Fruit fly (Drosophila melanogaster) whole organism, larva: ENCODE results near the gene CG31821.

Experiments used
- noc ChIP-seq: fragments of 200-800 bp; sonication (Bioruptor generic); optimal IDR thresholded peaks from 3 replicates; lab custom pipeline; 2019; ENCODE audit warnings: missing biosample characterization, mild to moderate bottlenecking, missing genetic modification characterization, moderate library complexity

Gene CG31821

DNA sequence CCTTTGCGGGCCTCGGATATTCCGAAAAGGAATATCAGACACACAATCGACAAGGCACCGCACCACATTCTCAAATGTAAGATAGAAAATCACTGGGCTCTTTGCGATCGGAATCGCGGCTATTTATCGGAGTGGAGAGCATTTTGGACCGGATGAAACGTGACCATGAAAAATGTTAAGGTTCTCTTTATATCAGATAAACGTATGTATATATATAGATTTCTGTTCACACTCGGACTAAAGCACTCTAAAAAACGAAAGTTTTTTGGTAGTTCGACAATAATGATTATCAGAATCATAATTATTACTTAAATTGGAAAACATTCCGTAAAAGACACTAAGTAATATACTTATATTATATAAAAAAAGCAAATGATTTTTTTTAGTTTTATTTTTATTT lies at the start of gene CG31821:
TSS of gene CG31821 (minus strand) at position 101 of the 400 bp plus-strand sequence.
- TF ChIP-seq noc (tag; lab: Kevin White, UChicago): no peak

DNA sequence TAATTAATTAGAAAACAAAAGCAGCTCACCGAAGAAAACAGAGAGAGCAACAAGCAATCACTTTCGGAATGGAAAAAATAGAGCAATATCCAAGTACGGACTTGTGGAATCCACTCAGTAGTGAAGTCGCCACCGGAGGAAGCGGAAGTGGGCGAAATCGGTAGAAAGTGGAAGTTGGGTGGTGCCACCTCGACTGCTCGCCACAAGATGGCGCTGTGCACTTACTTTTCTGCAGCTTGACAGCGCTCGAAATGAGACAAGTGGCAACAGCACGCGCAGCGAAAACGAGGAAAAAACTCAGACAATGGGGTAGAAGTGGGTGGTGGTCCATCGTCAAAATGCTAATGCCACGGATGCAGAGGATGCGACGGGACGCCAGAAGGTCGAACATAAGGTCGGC lies 47.2 kb upstream of the CG31821 start:
- TF ChIP-seq noc (tag; lab: Kevin White, UChicago): no peak

DNA sequence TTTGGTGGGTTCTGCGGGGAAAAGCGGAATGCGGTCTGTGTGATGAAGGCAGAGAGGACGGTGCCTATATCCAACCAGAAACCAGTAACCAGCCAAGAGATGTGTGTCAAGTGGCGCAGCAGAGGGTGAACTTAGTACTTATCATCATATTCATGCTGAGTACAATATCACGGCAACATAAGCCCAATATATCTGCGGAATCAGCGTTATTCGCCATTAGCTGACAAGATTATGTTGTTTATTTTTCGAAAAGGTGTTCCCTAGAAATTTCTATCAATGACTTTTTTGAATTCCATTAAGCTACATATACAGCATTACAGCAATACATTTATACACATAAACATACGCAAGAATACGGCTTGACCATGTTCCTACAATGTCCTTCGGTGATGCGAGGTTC lies 38.9 kb upstream of the CG31821 start, which contains the start of gene CG12448:
TSS of gene CG12448 (plus strand) at position 301 of the 400 bp plus-strand sequence.
- TF ChIP-seq noc (tag; lab: Kevin White, UChicago): no peak

DNA sequence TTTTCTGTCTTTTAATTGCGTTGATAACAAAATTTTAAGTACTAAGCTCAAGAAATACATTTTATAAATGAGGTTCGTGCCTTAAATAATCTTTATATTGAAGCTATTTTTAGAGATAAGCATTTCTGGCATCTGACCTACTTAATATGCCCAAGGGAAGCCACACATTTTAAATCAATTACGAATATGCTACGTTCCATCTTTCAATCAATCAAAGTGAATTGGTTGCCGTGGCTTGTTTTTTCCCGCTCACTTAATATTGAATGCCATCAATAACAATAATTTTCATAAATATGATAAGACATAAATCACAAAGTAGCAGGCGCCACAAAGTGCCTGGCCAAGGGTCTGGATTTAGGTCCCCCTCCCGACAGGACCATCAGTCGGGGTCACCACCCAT lies 33.9 kb upstream of the CG31821 start:
- no peak for TF ChIP-seq noc (tag; lab: Kevin White, UChicago)

DNA sequence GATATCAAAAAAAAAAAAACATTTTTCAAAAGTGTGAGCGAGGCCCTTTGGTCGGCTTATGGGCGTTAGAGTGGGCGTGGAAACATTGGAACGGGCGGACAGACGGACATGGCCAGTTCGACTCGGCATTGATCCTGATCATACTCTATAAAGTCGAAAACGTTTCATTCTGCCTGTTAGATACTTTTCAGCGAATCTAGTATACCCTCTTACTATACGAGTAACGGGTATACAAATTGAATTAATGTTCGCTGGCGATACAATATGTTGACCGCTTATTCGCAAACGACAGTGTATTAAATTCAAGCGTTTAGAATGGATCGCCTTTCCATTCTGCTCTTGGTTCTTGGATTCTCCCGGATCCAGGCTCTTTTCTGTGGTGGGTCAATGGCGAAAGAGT lies 20.9 kb upstream of the CG31821 start, which contains the start of gene CG4793:
TSS of gene CG4793 (plus strand) at position 301 of the 400 bp plus-strand sequence.
- no peak for TF ChIP-seq noc (tag; lab: Kevin White, UChicago)

DNA sequence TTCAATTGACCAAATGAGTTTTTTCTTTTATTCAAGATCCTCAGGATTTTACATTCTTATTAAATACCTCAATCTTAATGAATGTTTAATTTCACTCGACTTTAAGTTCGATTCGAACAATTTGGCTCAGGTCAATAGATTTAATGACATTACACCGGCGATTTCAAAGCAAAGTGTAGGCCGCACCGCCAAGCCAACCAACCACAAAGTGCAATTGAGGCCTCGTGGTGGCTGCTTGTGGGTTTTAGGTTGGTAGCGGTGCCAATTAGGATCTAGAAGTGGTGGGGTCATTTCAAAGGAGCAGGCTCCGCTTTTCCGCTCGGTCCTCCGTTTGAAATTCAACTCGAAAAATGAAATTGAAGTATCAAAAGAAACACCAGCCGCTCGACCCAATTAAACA lies 14.4 kb upstream of the CG31821 start, which contains the start of gene CG13244:
TSS of gene CG13244 (plus strand) at position 301 of the 400 bp plus-strand sequence.
- TF ChIP-seq noc (tag; lab: Kevin White, UChicago): no peak

DNA sequence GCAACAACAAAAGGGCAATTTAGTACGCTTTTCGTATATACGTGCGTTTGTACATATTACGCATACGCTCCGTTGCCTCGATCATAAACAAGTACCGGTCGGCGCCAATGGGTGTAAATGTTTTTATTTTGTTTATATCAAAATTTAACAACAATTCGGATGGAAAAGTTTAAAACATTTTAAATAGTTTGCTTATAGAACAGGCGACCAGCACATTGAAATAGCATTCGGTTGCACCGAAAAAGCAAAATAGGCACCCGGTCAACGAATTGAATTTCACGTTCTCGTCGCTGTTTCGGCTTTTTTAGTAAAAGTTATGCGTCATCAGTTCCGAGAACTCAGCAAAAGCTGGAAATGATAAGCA lies 11.4 kb upstream of the CG31821 start:
- TF ChIP-seq noc (tag; lab: Kevin White, UChicago): peak; percentile 45

DNA sequence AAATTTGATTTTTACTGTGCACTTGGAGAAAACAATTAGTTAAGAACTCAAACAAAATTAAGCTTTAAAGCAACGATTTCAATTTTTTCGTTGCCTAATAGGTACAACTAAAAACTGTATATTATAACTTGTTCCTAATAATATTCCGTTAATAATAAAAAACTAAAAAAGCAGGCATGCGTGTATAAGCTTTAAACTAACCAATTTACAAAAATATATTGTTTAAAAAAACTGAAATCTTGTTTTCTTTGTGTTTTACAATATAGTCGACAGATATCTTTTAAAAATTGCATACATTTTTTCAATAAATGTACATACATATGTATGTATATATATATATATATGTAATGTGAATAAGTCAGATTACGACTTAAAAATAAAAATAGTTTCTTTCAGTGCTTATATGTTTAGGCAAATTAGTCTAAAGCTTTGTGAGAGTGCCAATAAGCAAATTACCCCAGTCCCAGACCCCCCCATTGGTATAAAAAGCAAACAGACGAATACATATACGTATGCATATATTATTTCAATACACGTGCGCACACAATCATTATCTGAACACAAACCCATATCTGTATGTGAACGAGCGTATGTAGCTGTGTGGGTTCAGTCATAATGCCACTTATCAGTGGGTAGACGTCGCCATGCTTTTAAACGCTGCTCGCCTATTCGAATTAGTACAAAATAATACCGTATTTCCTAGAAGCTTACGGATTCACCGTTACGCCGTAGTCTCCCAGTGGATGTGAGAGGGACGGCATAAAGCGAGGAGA lies 10.9 kb upstream of the CG31821 start:
- TF ChIP-seq noc (tag; lab: Kevin White, UChicago): peak; percentile 16

DNA sequence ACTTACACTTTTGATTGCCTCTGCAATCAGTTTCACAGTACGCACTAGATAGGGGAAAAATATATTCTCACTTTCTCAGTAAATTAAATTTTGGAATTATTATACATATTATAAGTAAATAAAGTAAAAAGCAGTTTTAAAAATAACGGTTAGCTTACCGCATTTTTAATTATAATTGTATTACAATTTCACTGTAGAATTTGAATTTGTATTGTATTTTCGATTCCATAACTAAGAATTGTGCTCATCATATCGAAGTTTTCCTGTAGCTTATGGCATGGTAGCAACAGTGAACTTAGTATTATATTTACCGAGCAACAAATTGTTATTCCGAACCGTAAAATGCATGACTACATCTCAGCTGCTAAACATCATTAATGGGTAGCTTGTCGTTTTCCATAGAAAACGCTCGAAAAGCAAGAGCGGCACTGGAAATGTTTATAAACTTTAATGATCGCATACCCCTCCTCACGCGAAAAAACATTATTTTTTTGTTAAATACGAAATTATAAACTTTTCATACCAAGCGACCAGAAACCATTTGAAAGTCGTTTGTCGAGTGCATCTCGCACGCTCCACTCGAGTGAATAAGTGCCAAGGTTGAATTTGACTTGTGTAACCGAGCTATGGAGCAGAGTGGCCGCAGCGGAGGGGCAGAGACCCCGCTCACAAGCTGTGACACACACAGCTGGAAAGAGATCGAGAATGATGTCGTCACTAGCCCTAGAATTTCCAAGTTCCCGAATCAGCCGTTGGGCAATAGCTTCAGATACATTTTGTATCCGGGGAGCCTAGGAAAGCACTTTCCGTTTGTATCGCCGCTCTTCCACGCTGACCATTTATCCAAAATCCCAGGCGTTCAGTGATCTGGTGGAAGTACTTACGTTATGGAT lies 10.0 kb upstream of the CG31821 start:
- TF ChIP-seq noc (tag; lab: Kevin White, UChicago): peak; percentile 97

DNA sequence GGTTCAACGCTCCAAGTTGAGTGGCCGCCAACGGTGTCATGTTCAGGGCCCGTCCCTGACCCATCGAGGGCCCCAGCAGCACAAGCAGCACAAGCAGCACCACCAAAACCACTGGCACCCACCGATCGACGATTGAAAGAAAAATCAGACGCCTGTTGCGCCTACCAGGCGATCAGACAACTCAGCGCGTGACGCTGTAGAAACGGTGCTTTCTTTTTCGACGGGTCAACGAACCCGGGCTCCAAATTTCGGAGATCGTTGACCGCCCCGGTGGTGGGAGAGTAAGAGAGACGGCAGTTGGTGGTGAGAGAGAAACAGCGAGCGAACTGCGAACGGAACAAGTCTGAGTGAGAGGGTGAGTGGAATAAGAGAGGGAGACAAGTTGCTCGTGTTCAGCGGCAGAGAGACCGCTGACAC lies 9.4 kb upstream of the CG31821 start:
- TF ChIP-seq noc (tag; lab: Kevin White, UChicago): no peak

DNA sequence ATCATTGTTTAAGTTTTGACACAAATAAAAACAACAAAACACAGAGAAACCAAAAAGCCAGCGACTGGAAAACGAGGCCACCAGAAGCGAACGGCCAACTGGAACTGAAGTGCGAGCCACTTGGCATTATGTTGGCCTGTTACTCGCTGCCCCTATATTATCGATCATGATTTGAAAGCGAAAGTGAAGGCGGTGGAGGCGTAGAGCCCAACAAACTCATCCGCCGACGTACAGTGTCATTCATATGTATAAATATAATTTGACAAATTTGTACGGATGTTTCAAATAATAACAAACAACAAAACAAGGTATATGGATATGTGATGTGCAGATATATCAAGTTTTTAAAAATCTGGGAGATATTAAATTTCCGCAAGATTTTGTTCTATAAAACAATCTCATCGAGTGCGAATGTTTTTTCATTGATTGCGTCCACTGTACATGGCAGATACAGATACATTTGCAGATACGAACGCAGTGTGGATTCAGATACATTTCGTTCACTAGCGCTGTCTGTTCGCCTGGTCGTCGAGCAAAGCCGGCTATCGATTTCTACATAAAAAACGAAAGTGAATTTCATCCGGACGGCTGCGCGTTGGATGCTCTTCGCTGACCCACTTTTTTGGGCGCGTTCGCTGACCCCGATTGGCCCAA lies 8.9 kb upstream of the CG31821 start:
- peak; percentile 87 for TF ChIP-seq noc (tag; lab: Kevin White, UChicago)

DNA sequence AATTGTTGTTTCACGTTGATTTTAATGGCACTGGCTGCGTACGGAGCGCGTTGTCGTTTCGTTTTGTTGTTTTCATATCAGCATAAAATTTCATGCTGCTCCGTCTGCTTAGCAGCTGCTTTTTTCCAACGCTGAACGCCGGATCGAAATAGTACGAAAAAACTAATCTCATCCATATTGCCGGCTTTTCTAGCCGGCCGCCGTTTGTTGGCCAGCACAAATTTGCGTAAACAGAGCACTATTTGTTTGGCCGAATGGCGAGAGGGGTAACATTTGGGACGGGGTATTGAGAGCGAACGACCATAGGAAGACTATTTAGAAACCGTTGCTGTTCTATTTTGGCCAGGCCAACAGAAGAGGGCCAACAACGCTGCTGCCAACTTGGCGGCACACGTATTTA lies 7.6 kb upstream of the CG31821 start:
- peak; percentile 1 for TF ChIP-seq noc (tag; lab: Kevin White, UChicago)

DNA sequence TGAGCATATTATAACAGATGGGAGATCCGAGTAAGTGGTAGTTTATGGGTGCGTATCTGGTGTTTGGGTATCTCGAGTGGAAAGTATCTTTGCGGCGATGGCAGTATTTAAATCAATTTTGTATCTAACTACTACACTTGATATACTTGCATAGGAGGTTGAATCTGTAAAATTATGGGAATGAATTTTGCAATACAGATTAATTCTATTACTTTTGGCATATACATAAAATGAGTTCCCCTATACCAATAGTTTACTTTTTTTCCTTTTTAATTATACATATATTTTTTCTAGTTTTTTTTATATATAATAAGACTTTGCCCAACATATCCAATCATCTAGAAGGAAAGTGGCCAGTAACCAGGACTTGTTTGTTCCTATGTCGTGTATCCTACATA lies 7.1 kb upstream of the CG31821 start:
- TF ChIP-seq noc (tag; lab: Kevin White, UChicago): no peak

DNA sequence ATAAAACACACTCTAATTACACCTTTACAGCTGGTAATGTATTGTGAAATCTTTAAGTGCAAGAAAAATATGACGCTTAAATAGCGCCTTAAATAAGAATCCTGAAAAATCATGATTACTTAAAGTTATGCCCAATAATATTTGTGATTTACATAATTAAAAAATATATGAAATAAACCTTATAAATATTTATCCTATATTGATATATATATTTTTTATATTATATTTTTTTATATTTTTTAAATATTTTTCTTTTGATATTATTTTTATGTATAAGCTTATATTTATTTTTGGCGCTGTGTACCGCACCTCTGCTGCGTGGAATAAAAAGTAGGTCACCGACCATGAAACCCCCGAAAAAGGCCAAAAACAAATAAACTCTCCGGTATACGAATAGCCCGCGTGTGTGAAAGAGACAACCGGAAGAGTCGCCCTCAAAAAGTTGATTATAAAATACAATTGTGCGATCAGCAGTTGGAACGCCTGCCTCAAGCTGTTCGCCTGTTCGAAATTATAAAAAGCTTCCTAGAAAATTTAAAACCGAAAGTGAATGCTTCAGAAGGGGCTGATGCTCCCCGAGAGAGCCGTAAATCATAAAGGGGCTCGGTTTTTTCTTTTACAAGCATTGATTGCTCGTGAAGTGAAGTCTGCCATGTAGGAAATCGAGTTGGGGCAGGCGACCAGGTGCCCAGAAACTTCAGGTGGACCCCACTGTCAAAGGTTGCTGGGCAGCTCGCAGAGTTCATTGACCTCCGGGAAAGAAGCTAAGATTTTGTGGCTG lies 6.5 kb upstream of the CG31821 start:
- peak; percentile 65 for TF ChIP-seq noc (tag; lab: Kevin White, UChicago)

DNA sequence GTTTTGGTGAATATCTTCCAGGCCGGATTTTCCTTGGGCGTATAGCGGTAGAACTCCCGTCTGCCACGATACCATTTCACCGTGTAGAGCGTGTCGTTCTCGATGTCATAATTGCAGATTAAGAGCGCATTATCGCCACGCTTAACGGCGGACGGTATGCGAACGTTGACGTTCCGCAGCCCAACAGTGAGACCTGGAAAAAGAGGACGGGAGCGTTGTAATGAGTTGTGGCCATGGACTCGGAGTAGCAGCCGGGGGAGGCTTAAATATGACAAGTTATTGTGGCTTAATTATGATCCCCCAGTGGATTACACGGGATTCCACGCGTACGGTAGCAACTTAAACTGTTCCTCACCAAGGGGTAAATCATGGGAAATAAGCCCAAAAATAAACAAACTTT lies 5.9 kb upstream of the CG31821 start:
- no peak for TF ChIP-seq noc (tag; lab: Kevin White, UChicago)
